Fruit fly (Drosophila melanogaster) whole organism, embryonic: ENCODE data around the gene ppk23.
A peak's percentile ranks its signal among the peaks of the same experiment; 100 is the strongest.

ENCODE experiments used
- Atf3 ChIP-seq: fragments of 200-800 bp; sonication (Bioruptor generic); optimal IDR thresholded peaks from 3 replicates; lab custom pipeline; 2016; ENCODE audit warnings: missing biosample characterization, missing genetic modification characterization
- BEAF-32 ChIP-seq: fragments of 200-800 bp; sonication (Bioruptor generic); optimal IDR thresholded peaks from 3 replicates; lab custom pipeline; 2017; ENCODE audit warnings: missing biosample characterization, missing genetic modification characterization, mild to moderate bottlenecking, moderate library complexity, missing genetic modification reagents
- Bdp1 ChIP-seq: fragments of 200-800 bp; sonication (Bioruptor generic); optimal IDR thresholded peaks from 3 replicates; lab custom pipeline; 2016; ENCODE audit warnings: missing biosample characterization, missing genetic modification characterization
- C15 ChIP-seq: fragments of 200-800 bp; sonication (Bioruptor generic); IDR thresholded peaks from 3 replicates; pipeline ENCODE4 v1.3.6; 2022; ENCODE audit warnings: missing biosample characterization, missing genetic modification characterization
- CG10147 ChIP-seq: fragments of 200-800 bp; sonication (Bioruptor generic); optimal IDR thresholded peaks from 2 replicates; lab custom pipeline; 2019; ENCODE audit warnings: missing biosample characterization, mild to moderate bottlenecking, missing genetic modification characterization, moderate library complexity
- CG10321 ChIP-seq: fragments of 200-800 bp; sonication (Bioruptor generic); IDR thresholded peaks from 2 replicates; pipeline ENCODE4 v1.3.6; 2022; ENCODE audit warnings: missing biosample characterization, missing genetic modification characterization
- CG12104 ChIP-seq: fragments of 200-800 bp; sonication (Bioruptor generic); optimal IDR thresholded peaks from 3 replicates; lab custom pipeline; 2016; ENCODE audit warnings: missing biosample characterization, missing genetic modification characterization
- CG12744 ChIP-seq: fragments of 200-800 bp; sonication (Bioruptor generic); optimal IDR thresholded peaks from 2 replicates; lab custom pipeline; 2016; ENCODE audit warnings: missing biosample characterization, missing genetic modification characterization
- CG17359 ChIP-seq: fragments of 200-800 bp; sonication (Bioruptor generic); optimal IDR thresholded peaks from 3 replicates; lab custom pipeline; 2018; ENCODE audit warnings: missing biosample characterization, mild to moderate bottlenecking, missing genetic modification characterization, moderate library complexity
- CG1792 ChIP-seq: fragments of 200-800 bp; sonication (Bioruptor generic); optimal IDR thresholded peaks from 2 replicates; lab custom pipeline; 2016; ENCODE audit warnings: missing biosample characterization, missing genetic modification characterization
- CG18011 ChIP-seq: fragments of 200-800 bp; sonication (Bioruptor generic); optimal IDR thresholded peaks from 2 replicates; lab custom pipeline; 2017; ENCODE audit warnings: missing biosample characterization, missing genetic modification characterization, mild to moderate bottlenecking, moderate library complexity, missing genotype
- CG1832 ChIP-seq: fragments of 200-800 bp; sonication (Bioruptor generic); optimal IDR thresholded peaks from 2 replicates; lab custom pipeline; 2017; ENCODE audit warnings: missing biosample characterization, mild to moderate bottlenecking, missing genetic modification characterization, inconsistent platforms
- CG2129 ChIP-seq: fragments of 200-800 bp; sonication (Bioruptor generic); IDR thresholded peaks from 2 replicates; pipeline ENCODE4 v1.3.6; 2022; ENCODE audit warnings: missing biosample characterization, missing genetic modification characterization; ENCODE audit not compliant: partially characterized antibody
- CG3163 ChIP-seq: fragments of 200-800 bp; sonication (Bioruptor generic); optimal IDR thresholded peaks from 3 replicates; lab custom pipeline; 2016; ENCODE audit warnings: missing biosample characterization, missing genetic modification characterization
- CG3726 ChIP-seq: fragments of 200-800 bp; sonication (Bioruptor generic); IDR thresholded peaks from 3 replicates; pipeline ENCODE4, ENCODE4 v1.3.6; 2022; ENCODE audit warnings: missing biosample characterization, missing genetic modification characterization
- CG4328 ChIP-seq: fragments of 200-800 bp; sonication (Bioruptor generic); optimal IDR thresholded peaks from 3 replicates; lab custom pipeline; 2017; ENCODE audit warnings: missing biosample characterization, missing genetic modification reagents, missing genetic modification characterization
- CG7556 ChIP-seq: fragments of 200-800 bp; sonication (Bioruptor generic); optimal IDR thresholded peaks from 2 replicates; lab custom pipeline; 2017; ENCODE audit warnings: missing biosample characterization, mild to moderate bottlenecking, missing genetic modification characterization
- CG7928 ChIP-seq: fragments of 200-800 bp; sonication (Bioruptor generic); optimal IDR thresholded peaks from 2 replicates; lab custom pipeline; 2017; ENCODE audit warnings: missing biosample characterization, mild to moderate bottlenecking, missing genetic modification characterization
- CG8388 ChIP-seq: fragments of 200-800 bp; sonication (Bioruptor generic); optimal IDR thresholded peaks from 2 replicates; lab custom pipeline; 2019; ENCODE audit warnings: missing biosample characterization, mild to moderate bottlenecking, missing genetic modification characterization, moderate library complexity
- Camta ChIP-seq: fragments of 200-800 bp; sonication (Bioruptor generic); optimal IDR thresholded peaks from 2 replicates; lab custom pipeline; 2016; ENCODE audit warnings: missing biosample characterization, missing genetic modification characterization
- CoRest ChIP-seq: fragments of 200-800 bp; sonication (Bioruptor generic); optimal IDR thresholded peaks from 3 replicates; lab custom pipeline; 2018; ENCODE audit warnings: missing biosample characterization, mild to moderate bottlenecking, missing genetic modification characterization, moderate library complexity
- D ChIP-seq, 2 experiments: fragments of 200-800 bp in 1 of 2; fragments of >200 bp in 1 of 2; sonication (Bioruptor generic) in 1 of 2; optimal IDR thresholded peaks; 2 replicates in 1 of 2; 3 replicates in 1 of 2; lab custom pipeline; 2017; ENCODE audit warnings: mild to moderate bottlenecking in 1 of 2, missing biosample characterization in 1 of 2, missing genetic modification characterization in 1 of 2, missing genetic modification reagents in 1 of 2
- D19A ChIP-seq: fragments of 200-800 bp; optimal IDR thresholded peaks from 3 replicates; lab custom pipeline; 2019; ENCODE audit warnings: missing biosample characterization, mild to moderate bottlenecking, missing genetic modification characterization, moderate library complexity
- Dll ChIP-seq: fragments of 200-800 bp; sonication (Bioruptor generic); IDR thresholded peaks from 4 replicates; pipeline ENCODE4 v1.3.6; 2022; ENCODE audit warnings: missing biosample characterization, missing genetic modification characterization; ENCODE audit not compliant: partially characterized antibody
- Dref ChIP-seq: fragments of 200-800 bp; sonication (Bioruptor generic); IDR thresholded peaks from 2 replicates; pipeline ENCODE4 v1.3.6; 2022; ENCODE audit warnings: missing biosample characterization, missing genetic modification characterization
- H15 ChIP-seq: fragments of 200-800 bp; sonication (Bioruptor generic); IDR thresholded peaks from 3 replicates; pipeline ENCODE4 v1.3.6; 2022; ENCODE audit warnings: missing biosample characterization, missing genetic modification characterization
- HmgZ ChIP-seq: fragments of 200-800 bp; sonication (Bioruptor generic); optimal IDR thresholded peaks from 2 replicates; lab custom pipeline; 2018; ENCODE audit warnings: missing biosample characterization, mild to moderate bottlenecking, missing genetic modification characterization
- Hr51 ChIP-seq, 2 experiments: fragments of 200-800 bp; sonication (Bioruptor generic); optimal IDR thresholded peaks; 2 replicates in 1 of 2; 3 replicates in 1 of 2; lab custom pipeline; 2016 to 2018; ENCODE audit warnings: missing biosample characterization in 2 of 2, missing genetic modification characterization in 2 of 2, mild to moderate bottlenecking in 1 of 2, moderate library complexity in 1 of 2
- Lim3 ChIP-seq: fragments of 200-800 bp; sonication (Bioruptor generic); IDR thresholded peaks from 2 replicates; pipeline ENCODE4 v1.3.6; 2022; ENCODE audit warnings: missing biosample characterization, missing genetic modification characterization
- Pdp1 ChIP-seq, 2 experiments: fragments of 200-800 bp; sonication (Bioruptor generic); optimal IDR thresholded peaks; 3 replicates each; lab custom pipeline; 2016; ENCODE audit warnings: missing biosample characterization in 2 of 2, missing genetic modification characterization in 2 of 2, mild to moderate bottlenecking in 1 of 2, moderate library complexity in 1 of 2
- Rx ChIP-seq: fragments of 200-800 bp; sonication (Bioruptor generic); IDR thresholded peaks from 2 replicates; pipeline ENCODE4 v1.3.6; 2022; ENCODE audit warnings: missing biosample characterization, missing genetic modification characterization
- bsh ChIP-seq, 2 experiments: fragments of 200-800 bp; sonication (Bioruptor generic); optimal IDR thresholded peaks; 2 replicates each; lab custom pipeline; 2017 to 2018; ENCODE audit warnings: mild to moderate bottlenecking in 2 of 2, missing biosample characterization in 2 of 2, missing genetic modification characterization in 2 of 2, moderate library complexity in 1 of 2
- cg ChIP-seq: fragments of 200-800 bp; sonication (Bioruptor generic); optimal IDR thresholded peaks from 3 replicates; lab custom pipeline; 2019; ENCODE audit warnings: missing biosample characterization, mild to moderate bottlenecking, missing genetic modification characterization, moderate library complexity
- dpn ChIP-seq, 2 experiments: fragments of 200-800 bp; sonication (Bioruptor generic); optimal IDR thresholded peaks; 3 replicates each; lab custom pipeline; 2016; ENCODE audit warnings: missing biosample characterization in 2 of 2, missing genetic modification characterization in 2 of 2
- fd102C ChIP-seq: fragments of 200-800 bp; sonication (Bioruptor generic); optimal IDR thresholded peaks from 2 replicates; lab custom pipeline; 2018; ENCODE audit warnings: missing biosample characterization, mild to moderate bottlenecking, missing genetic modification characterization, moderate library complexity
- gcm2 ChIP-seq: fragments of 200-800 bp; sonication (Bioruptor generic); optimal IDR thresholded peaks from 2 replicates; lab custom pipeline; 2016; ENCODE audit warnings: missing biosample characterization, missing genetic modification characterization
- grn ChIP-seq: fragments of 200-800 bp; sonication (Bioruptor generic); optimal IDR thresholded peaks from 3 replicates; lab custom pipeline; 2017; ENCODE audit warnings: missing biosample characterization, missing genetic modification characterization
- hb ChIP-seq: fragments of 200-800 bp; sonication (Bioruptor generic); IDR thresholded peaks from 3 replicates; pipeline ENCODE4 v1.3.6; 2022; ENCODE audit warnings: missing biosample characterization, missing genetic modification characterization; ENCODE audit not compliant: partially characterized antibody
- hbn ChIP-seq: fragments of 200-800 bp; sonication (Bioruptor generic); IDR thresholded peaks from 2 replicates; pipeline ENCODE4 v1.3.6; 2022; ENCODE audit warnings: missing biosample characterization, missing genetic modification characterization; ENCODE audit not compliant: partially characterized antibody
- hth ChIP-seq: fragments of >200 bp; optimal IDR thresholded peaks from 2 replicates; lab custom pipeline; 2017; ENCODE audit warnings: inconsistent platforms
- mld ChIP-seq: fragments of 200-800 bp; sonication (Bioruptor generic); IDR thresholded peaks from 3 replicates; pipeline ENCODE4 v1.3.6; 2022; ENCODE audit warnings: missing biosample characterization, missing genetic modification characterization; ENCODE audit not compliant: partially characterized antibody
- nerfin-1 ChIP-seq: fragments of 200-800 bp; sonication (Bioruptor generic); optimal IDR thresholded peaks from 3 replicates; lab custom pipeline; 2019; ENCODE audit warnings: missing biosample characterization, mild to moderate bottlenecking, missing genetic modification characterization, moderate library complexity
- onecut ChIP-seq: fragments of 200-800 bp; sonication (Bioruptor generic); IDR thresholded peaks from 2 replicates; pipeline ENCODE4 v1.3.6; 2022; ENCODE audit warnings: missing biosample characterization, missing genetic modification characterization
- repo ChIP-seq: fragments of 200-800 bp; sonication (Bioruptor generic); optimal IDR thresholded peaks from 2 replicates; lab custom pipeline; 2016; ENCODE audit warnings: missing biosample characterization, missing genetic modification characterization
- sd ChIP-seq: fragments of 200-800 bp; sonication (Bioruptor generic); optimal IDR thresholded peaks from 3 replicates; lab custom pipeline; 2018; ENCODE audit warnings: missing biosample characterization, mild to moderate bottlenecking, missing genetic modification characterization, moderate library complexity
- slou ChIP-seq: fragments of 200-800 bp; sonication (Bioruptor generic); optimal IDR thresholded peaks from 3 replicates; lab custom pipeline; 2016; ENCODE audit warnings: missing biosample characterization, missing genetic modification characterization
- toy ChIP-seq: fragments of 200-800 bp; sonication (Bioruptor generic); IDR thresholded peaks from 2 replicates; pipeline ENCODE4 v1.3.6; 2022; ENCODE audit warnings: missing biosample characterization, missing genetic modification characterization
- z ChIP-seq: fragments of 200-800 bp; sonication (Bioruptor generic); IDR thresholded peaks from 3 replicates; pipeline ENCODE4 v1.3.6; 2022; ENCODE audit warnings: missing biosample characterization, missing genetic modification characterization
- zfh2 ChIP-seq: fragments of 200-800 bp; sonication (Bioruptor generic); optimal IDR thresholded peaks from 2 replicates; lab custom pipeline; 2016; ENCODE audit warnings: missing biosample characterization, missing genetic modification characterization

ppk23 gene

DNA sequence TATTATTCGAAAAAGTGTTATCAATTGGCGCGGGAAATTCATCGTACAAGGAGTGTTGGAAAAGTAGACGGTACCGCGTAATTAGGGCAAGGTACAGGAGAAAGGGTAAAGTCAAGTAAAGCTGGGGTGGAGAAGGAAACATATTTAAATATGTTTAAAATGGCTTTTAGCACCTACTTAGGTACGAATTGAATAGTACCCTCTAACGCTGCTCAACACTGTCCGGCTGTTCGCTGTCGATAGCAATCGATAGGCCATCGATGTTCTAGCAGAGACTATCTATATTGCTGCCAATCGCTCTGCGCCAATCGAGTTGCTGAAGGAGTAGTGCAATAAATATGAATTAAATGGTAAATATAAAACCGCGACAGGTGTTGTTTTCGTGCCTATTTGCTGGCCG lies 30.3 kb upstream of the ppk23 start, which contains the start of gene X11L (continued):
- TF ChIP-seq CG7928 (GFP tag; lab: Kevin White, UChicago): no peak
- TF ChIP-seq Dref (GFP tag; lab: Robert Waterston, UW): peak; percentile 92
- peak; percentile 66 for TF ChIP-seq CG18011 (GFP tag; lab: Kevin White, UChicago)
- TF ChIP-seq CG12104 (GFP tag; lab: Kevin White, UChicago): no peak
- no peak for TF ChIP-seq CG4328 (GFP tag; lab: Kevin White, UChicago)
- TF ChIP-seq bsh (GFP tag; optimal IDR thresholded peaks at IDR 0.05; lab: Kevin White, UChicago): peak in 1 of 2 experiments; percentile 56
- TF ChIP-seq cg (GFP tag; lab: Kevin White, UChicago): no peak
- TF ChIP-seq nerfin-1 (tag; lab: Kevin White, UChicago): peak; percentile 8
- no peak for TF ChIP-seq toy (GFP tag; lab: Robert Waterston, UW)
- TF ChIP-seq Camta (GFP tag; lab: Kevin White, UChicago): peak; percentile 66
- TF ChIP-seq z: no peak
- no peak for TF ChIP-seq CG1832 (GFP tag; lab: Kevin White, UChicago)
- TF ChIP-seq CG7556 (GFP tag; lab: Kevin White, UChicago): peak; percentile 57
- TF ChIP-seq dpn (GFP tag; optimal IDR thresholded peaks at IDR 0.05; lab: Kevin White, UChicago): peak; percentile 76 to 77
- no peak for TF ChIP-seq fd102C
- TF ChIP-seq hth (lab: Kevin White, UChicago): no peak
- TF ChIP-seq CoRest (tag; lab: Kevin White, UChicago): peak; percentile 54
- no peak for TF ChIP-seq CG8388 (GFP tag; lab: Kevin White, UChicago)
- peak; percentile 29 for TF ChIP-seq slou
- peak; percentile 59; the same call in 1 of the 2 replicates for TF ChIP-seq Rx (GFP tag; lab: Robert Waterston, UW)
- no peak for TF ChIP-seq grn
- TF ChIP-seq sd (tag; lab: Kevin White, UChicago): no peak
- TF ChIP-seq mld (GFP tag; lab: Robert Waterston, UW): peak; percentile 75; the same call in 1 of the 3 replicates
- peak; percentile 70 for TF ChIP-seq Bdp1 (GFP tag; lab: Kevin White, UChicago)
- peak; percentile 56; the same call in 1 of the 2 replicates for TF ChIP-seq onecut (GFP tag; lab: Robert Waterston, UW)
- no peak for TF ChIP-seq CG10321 (GFP tag; lab: Robert Waterston, UW)
- TF ChIP-seq hbn (GFP tag; lab: Robert Waterston, UW): peak; percentile 75
- TF ChIP-seq CG1792 (GFP tag; lab: Kevin White, UChicago): peak; percentile 56
- TF ChIP-seq D19A (tag; lab: Kevin White, UChicago): peak; percentile 33
- TF ChIP-seq CG17359 (tag; lab: Kevin White, UChicago): peak; percentile 38
- TF ChIP-seq zfh2 (GFP tag; lab: Kevin White, UChicago): peak; percentile 84
- TF ChIP-seq repo (GFP tag; lab: Kevin White, UChicago): peak; percentile 54
- TF ChIP-seq BEAF-32 (GFP tag; lab: Kevin White, UChicago): peak; percentile 88
- TF ChIP-seq Dll (GFP tag; lab: Robert Waterston, UW): peak; percentile 87
- peak; percentile 65 to 75 for TF ChIP-seq Pdp1 (GFP tag; optimal IDR thresholded peaks at IDR 0.05; lab: Kevin White, UChicago)
- TF ChIP-seq CG3163: peak; percentile 56
- TF ChIP-seq CG3726: no peak
- no peak for TF ChIP-seq Lim3 (GFP tag; lab: Robert Waterston, UW)
- peak in 1 of 2 experiments; percentile 62 for TF ChIP-seq Hr51 (GFP tag; optimal IDR thresholded peaks at IDR 0.05; lab: Kevin White, UChicago)
- peak; percentile 53 for TF ChIP-seq CG2129 (GFP tag; lab: Robert Waterston, UW)
- TF ChIP-seq Atf3 (GFP tag; lab: Kevin White, UChicago): peak; percentile 29
- no peak for TF ChIP-seq D (optimal IDR thresholded peaks at IDR 0.05; lab: Kevin White, UChicago)
- peak; percentile 26 for TF ChIP-seq D (GFP tag; optimal IDR thresholded peaks at IDR 0.05; lab: Kevin White, UChicago)
- TF ChIP-seq CG12744 (GFP tag; lab: Kevin White, UChicago): peak; percentile 50
- TF ChIP-seq C15 (GFP tag; lab: Robert Waterston, UW): no peak
- TF ChIP-seq CG10147: no peak
- TF ChIP-seq H15 (GFP tag; lab: Robert Waterston, UW): peak; percentile 49; the same call in 1 of the 3 replicates
- peak; percentile 65 for TF ChIP-seq gcm2
- TF ChIP-seq HmgZ (tag; lab: Kevin White, UChicago): peak; percentile 78
- peak; percentile 85 for TF ChIP-seq hb
